Fruit fly (Drosophila melanogaster): ENCODE results near the gene CG17544.

Gene CG17544

DNA sequence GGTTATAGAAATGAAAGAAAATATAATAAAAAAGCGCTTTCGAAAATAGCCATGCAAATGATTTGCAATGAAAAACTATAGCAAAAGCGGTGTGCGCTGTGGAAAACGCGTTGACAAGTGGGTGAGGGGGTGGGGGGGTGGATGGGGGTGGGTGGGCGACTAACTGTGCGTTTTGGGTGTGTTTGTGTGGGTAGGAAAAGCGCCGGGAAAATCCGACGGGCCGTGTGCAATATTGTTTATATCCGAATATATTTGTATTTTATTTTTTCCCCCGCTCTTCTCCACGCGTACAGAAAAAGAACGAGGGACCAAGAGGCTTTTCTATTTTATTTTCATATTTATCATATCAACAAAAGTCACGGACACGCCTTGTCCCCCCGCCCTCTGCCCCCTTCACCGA lies 8.1 kb upstream of the CG17544 start:
- no peak for TF ChIP-seq Rel (GFP tag; optimal IDR thresholded peaks at IDR 0.05)
- no peak for TF ChIP-seq Rel (tag; optimal IDR thresholded peaks at IDR 0.05)
- TF ChIP-seq Jra (GFP tag; optimal IDR thresholded peaks at IDR 0.05), result no peak

DNA sequence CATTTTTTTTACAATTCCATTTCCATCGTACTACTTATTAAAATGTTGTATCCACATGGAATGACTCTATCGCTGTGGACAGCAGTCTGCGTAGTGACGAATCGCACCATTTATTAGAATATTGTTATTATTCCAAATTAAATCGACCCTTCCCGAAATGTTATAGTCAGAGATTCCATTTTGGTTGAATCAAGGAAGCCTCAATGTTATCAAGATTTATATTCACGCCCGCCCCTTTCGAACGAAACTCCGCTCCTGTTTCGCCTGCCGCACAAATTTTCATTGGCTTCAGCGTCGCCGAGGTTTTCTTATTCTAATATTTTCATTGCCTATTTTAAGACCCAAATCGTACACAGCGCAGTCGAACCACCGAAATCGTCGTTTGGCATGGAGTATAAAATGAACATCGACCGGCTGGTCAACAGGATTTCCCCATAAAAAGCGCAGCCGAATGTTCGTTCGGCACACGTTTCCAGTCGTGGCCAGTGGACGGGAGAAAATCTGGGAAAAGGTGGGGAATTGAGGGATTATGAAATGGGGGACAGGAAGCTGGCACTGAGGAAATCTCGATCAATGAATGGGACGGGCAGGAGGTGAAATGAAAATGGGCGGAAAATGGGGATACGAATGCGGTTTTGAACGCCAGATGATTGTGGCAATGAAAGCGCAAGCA lies 7.5 kb upstream of the CG17544 start:
- TF ChIP-seq GATAd (GFP tag; optimal IDR thresholded peaks at IDR 0.05), result no peak
- no peak for TF ChIP-seq dl (GFP tag; optimal IDR thresholded peaks at IDR 0.05; ENCODE audit: insufficient read depth in 1 of 2, partially characterized antibody in 2 of 2)
- TF ChIP-seq jim (GFP tag; optimal IDR thresholded peaks at IDR 0.05), result no peak
- TF ChIP-seq usp (GFP tag; optimal IDR thresholded peaks at IDR 0.05), result no peak
- TF ChIP-seq sage (GFP tag; optimal IDR thresholded peaks at IDR 0.05), result no peak
- no peak for TF ChIP-seq Jra (GFP tag; optimal IDR thresholded peaks at IDR 0.05)
- TF ChIP-seq pan (optimal IDR thresholded peaks at IDR 0.05), result no peak
- no peak for TF ChIP-seq OdsH (GFP tag; optimal IDR thresholded peaks at IDR 0.05)
- TF ChIP-seq Vsx2 (GFP tag; optimal IDR thresholded peaks at IDR 0.05; ENCODE audit: partially characterized antibody), result no peak
- no peak for TF ChIP-seq Hr83 (GFP tag; optimal IDR thresholded peaks at IDR 0.05; ENCODE audit: poor library complexity, severe bottlenecking)
- TF ChIP-seq N (GFP tag; optimal IDR thresholded peaks at IDR 0.05), result no peak
- no peak for TF ChIP-seq lola (GFP tag; optimal IDR thresholded peaks at IDR 0.05)
- TF ChIP-seq Myc (optimal IDR thresholded peaks at IDR 0.05), result no peak
- TF ChIP-seq ey (GFP tag; optimal IDR thresholded peaks at IDR 0.05), result no peak
- no peak for TF ChIP-seq Sp1 (GFP tag; optimal IDR thresholded peaks at IDR 0.05)
- TF ChIP-seq foxo (GFP tag; optimal IDR thresholded peaks at IDR 0.05), result no peak

DNA sequence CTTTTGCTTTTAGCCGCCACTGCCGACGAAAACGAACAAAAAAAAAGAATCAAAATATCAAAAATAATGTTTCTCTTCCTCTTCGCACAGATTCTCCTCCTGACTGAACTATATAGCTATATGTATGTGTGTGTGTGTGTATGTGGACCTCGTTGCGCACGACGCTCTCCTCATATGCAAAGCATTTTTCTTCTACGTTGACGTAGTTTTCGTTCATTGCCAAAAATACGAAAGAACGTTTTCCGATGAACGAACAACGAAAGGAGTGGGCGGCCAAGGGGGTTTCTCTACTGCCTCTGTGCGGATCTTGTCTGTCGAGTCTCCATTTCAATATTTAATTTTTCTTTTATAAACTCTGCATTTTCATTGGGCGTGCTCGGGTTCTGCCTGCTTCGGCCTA lies 6.5 kb upstream of the CG17544 start:
- TF ChIP-seq usp (GFP tag; optimal IDR thresholded peaks at IDR 0.05), result no peak
- TF ChIP-seq CG9705 (GFP tag; optimal IDR thresholded peaks at IDR 0.05), result no peak
- TF ChIP-seq brk (GFP tag; optimal IDR thresholded peaks at IDR 0.05), result no peak
- TF ChIP-seq dl (GFP tag; optimal IDR thresholded peaks at IDR 0.05; ENCODE audit: insufficient read depth in 1 of 2, partially characterized antibody in 2 of 2), result no peak
- TF ChIP-seq N (GFP tag; optimal IDR thresholded peaks at IDR 0.05), result no peak
- TF ChIP-seq foxo (GFP tag; optimal IDR thresholded peaks at IDR 0.05), result no peak
- TF ChIP-seq Hr78 (GFP tag; optimal IDR thresholded peaks at IDR 0.05), result no peak
- no peak for TF ChIP-seq Vsx2 (GFP tag; optimal IDR thresholded peaks at IDR 0.05; ENCODE audit: partially characterized antibody)
- no peak for TF ChIP-seq ey (GFP tag; optimal IDR thresholded peaks at IDR 0.05)
- TF ChIP-seq pan (optimal IDR thresholded peaks at IDR 0.05), result no peak
- no peak for TF ChIP-seq Jra (GFP tag; optimal IDR thresholded peaks at IDR 0.05)
- TF ChIP-seq fru (GFP tag; optimal IDR thresholded peaks at IDR 0.05), result no peak
- no peak for TF ChIP-seq sage (GFP tag; optimal IDR thresholded peaks at IDR 0.05)
- no peak for TF ChIP-seq Myc (optimal IDR thresholded peaks at IDR 0.05)
- TF ChIP-seq HLH106 (tag; optimal IDR thresholded peaks at IDR 0.05), result no peak
- TF ChIP-seq Dif (GFP tag; optimal IDR thresholded peaks at IDR 0.05; ENCODE audit: partially characterized antibody), result no peak

DNA sequence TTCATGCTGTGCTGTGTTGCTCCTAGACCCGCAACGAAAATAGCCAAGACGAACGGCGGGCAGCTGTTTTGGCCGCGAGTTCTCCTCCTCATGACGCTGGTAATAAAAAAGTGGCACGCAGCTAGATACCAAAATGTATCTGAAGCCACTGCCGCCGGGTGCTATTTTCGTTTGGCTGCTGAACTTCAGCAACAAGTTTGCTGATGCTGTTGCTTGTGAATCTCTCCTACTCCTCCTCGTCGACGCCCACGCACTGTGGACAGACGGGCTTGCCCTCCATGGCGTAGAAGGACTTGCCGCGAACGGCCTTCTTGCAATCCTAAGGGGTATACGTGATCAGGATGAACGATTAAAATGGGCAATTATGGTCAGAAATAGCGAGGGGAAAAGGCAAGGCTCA lies 5.1 kb upstream of the CG17544 start:
- TF ChIP-seq psq (GFP tag; optimal IDR thresholded peaks at IDR 0.05) (no peak), fru (GFP tag; optimal IDR thresholded peaks at IDR 0.05) (no peak), brk (GFP tag; optimal IDR thresholded peaks at IDR 0.05) (no peak), dsf (GFP tag; optimal IDR thresholded peaks at IDR 0.05; ENCODE audit: borderline replicate concordance) (no peak), tai (GFP tag; optimal IDR thresholded peaks at IDR 0.05) (no peak), OdsH (GFP tag; optimal IDR thresholded peaks at IDR 0.05) (no peak), Vsx2 (GFP tag; optimal IDR thresholded peaks at IDR 0.05; ENCODE audit: partially characterized antibody) (no peak), ey (GFP tag; optimal IDR thresholded peaks at IDR 0.05) (no peak), br (GFP tag; optimal IDR thresholded peaks at IDR 0.05) (no peak), Jra (GFP tag; optimal IDR thresholded peaks at IDR 0.05) (no peak), Hr83 (GFP tag; optimal IDR thresholded peaks at IDR 0.05; ENCODE audit: poor library complexity, severe bottlenecking) (no peak), foxo (GFP tag; optimal IDR thresholded peaks at IDR 0.05) (no peak), jim (GFP tag; optimal IDR thresholded peaks at IDR 0.05) (no peak), CG9705 (GFP tag; optimal IDR thresholded peaks at IDR 0.05) (no peak), usp (GFP tag; optimal IDR thresholded peaks at IDR 0.05) (no peak), sv (GFP tag; optimal IDR thresholded peaks at IDR 0.05) (no peak), h (GFP tag; optimal IDR thresholded peaks at IDR 0.05) (no peak)

DNA sequence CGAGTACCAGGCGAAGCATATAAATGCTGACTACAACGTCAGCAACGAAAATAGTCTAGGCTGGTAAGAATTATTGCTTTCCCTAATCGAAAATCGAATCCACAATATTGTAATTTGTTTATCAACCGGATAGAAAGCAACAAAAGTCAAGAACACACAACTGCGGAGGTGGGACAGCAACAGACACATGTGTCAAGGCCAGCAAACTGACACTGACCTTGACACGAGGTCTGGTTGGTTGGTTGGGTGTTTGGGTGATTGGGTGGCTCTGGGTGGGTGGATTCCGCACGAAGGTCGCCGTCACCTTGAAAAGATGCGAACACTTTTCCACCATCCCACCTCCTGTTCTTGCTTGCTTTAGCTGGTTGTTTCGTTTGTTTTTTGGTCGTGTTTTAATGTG lies 4.4 kb upstream of the CG17544 start:
- TF ChIP-seq jim (GFP tag; optimal IDR thresholded peaks at IDR 0.05), result no peak
- no peak for TF ChIP-seq sv (GFP tag; optimal IDR thresholded peaks at IDR 0.05)
- no peak for TF ChIP-seq Jra (GFP tag; optimal IDR thresholded peaks at IDR 0.05)
- TF ChIP-seq brk (GFP tag; optimal IDR thresholded peaks at IDR 0.05), result no peak
- no peak for TF ChIP-seq Sp1 (GFP tag; optimal IDR thresholded peaks at IDR 0.05)
- TF ChIP-seq Rel (GFP tag; optimal IDR thresholded peaks at IDR 0.05), result no peak
- no peak for TF ChIP-seq Rel (tag; optimal IDR thresholded peaks at IDR 0.05)
- TF ChIP-seq Dif (GFP tag; optimal IDR thresholded peaks at IDR 0.05; ENCODE audit: partially characterized antibody), result no peak
- TF ChIP-seq Hr83 (GFP tag; optimal IDR thresholded peaks at IDR 0.05; ENCODE audit: poor library complexity, severe bottlenecking), result no peak
